Worm (Caenorhabditis elegans): ENCODE measurements around the gene aagr-3.

ce11 chrV:9764552-9764951 lies 35.2 kb upstream of the aagr-3 start:
- TF ChIP-seq ceh-16 (tag; optimal IDR thresholded peaks at IDR 0.05) (no peak), snpc-4 (tag; optimal IDR thresholded peaks at IDR 0.05) (no peak), unc-39 (tag; optimal IDR thresholded peaks at IDR 0.05) (no peak), nhr-12 (tag; optimal IDR thresholded peaks at IDR 0.05) (no peak), daf-12 (tag; optimal IDR thresholded peaks at IDR 0.05) (no peak), nfya-1 (tag; optimal IDR thresholded peaks at IDR 0.05; ENCODE audit: insufficient read depth) (no peak), ama-1 (optimal IDR thresholded peaks at IDR 0.05) (no peak), fos-1 (tag; optimal IDR thresholded peaks at IDR 0.05) (no peak), ztf-4 (tag; optimal IDR thresholded peaks at IDR 0.05) (no peak), nhr-67 (tag; optimal IDR thresholded peaks at IDR 0.05) (no peak)

All from whole organism, L3 larva.